Worm (Caenorhabditis elegans): ENCODE measurements around the gene abce-1.

abce-1 gene

ce11 chrIII:13153517-13153916 lies at the start of gene abce-1:
TSS of gene abce-1 (plus strand) at chrIII:13153817.
- TF ChIP-seq snpc-4 (tag; optimal IDR thresholded peaks at IDR 0.05), result no peak

ce11 chrIII:13103980-13104379 lies 49.6 kb upstream of the abce-1 start:
- no peak for TF ChIP-seq nhr-25 (tag; optimal IDR thresholded peaks at IDR 0.05)
- TF ChIP-seq lin-39 (tag; optimal IDR thresholded peaks at IDR 0.05), result no peak
- TF ChIP-seq aly-2 (tag; optimal IDR thresholded peaks at IDR 0.05), result no peak
- no peak for TF ChIP-seq nhr-129 (tag; optimal IDR thresholded peaks at IDR 0.05)
- TF ChIP-seq C34F6.9 (tag; optimal IDR thresholded peaks at IDR 0.05), result no peak
- no peak for TF ChIP-seq nhr-12 (tag; optimal IDR thresholded peaks at IDR 0.05)
- TF ChIP-seq ceh-82 (tag; optimal IDR thresholded peaks at IDR 0.05), result no peak
- TF ChIP-seq egl-27 (tag; optimal IDR thresholded peaks at IDR 0.05), result no peak
- TF ChIP-seq unc-39 (tag; optimal IDR thresholded peaks at IDR 0.05), result no peak
- TF ChIP-seq mdl-1 (tag; optimal IDR thresholded peaks at IDR 0.05), result no peak
- TF ChIP-seq elt-3 (tag; optimal IDR thresholded peaks at IDR 0.05), result no peak
- TF ChIP-seq nhr-21 (tag; optimal IDR thresholded peaks at IDR 0.05), result no peak
- no peak for TF ChIP-seq nhr-11 (tag; optimal IDR thresholded peaks at IDR 0.05)
- no peak for TF ChIP-seq lsy-2 (tag; optimal IDR thresholded peaks at IDR 0.05)
- TF ChIP-seq ztf-11 (tag; optimal IDR thresholded peaks at IDR 0.05), result no peak

- TF ChIP-seq snpc-4 (tag; optimal IDR thresholded peaks at IDR 0.05), result no peak
- no peak for TF ChIP-seq mdl-1 (tag; optimal IDR thresholded peaks at IDR 0.05)
- TF ChIP-seq lin-13 (GFP tag; optimal IDR thresholded peaks at IDR 0.05), result no peak
- no peak for TF ChIP-seq peb-1 (tag; optimal IDR thresholded peaks at IDR 0.05)
- no peak for TF ChIP-seq nhr-11 (tag; optimal IDR thresholded peaks at IDR 0.05)
Measured at ce11 chrIII:13104410-13104809, 49.2 kb upstream of the abce-1 start.

ce11 chrIII:13105497-13105896 lies 48.1 kb upstream of the abce-1 start:
- TF ChIP-seq F13H6.1 (tag; optimal IDR thresholded peaks at IDR 0.05) (no peak), Y55F3AM.14 (GFP tag; optimal IDR thresholded peaks at IDR 0.05) (no peak), ztf-1 (GFP tag; conservative IDR thresholded peaks at IDR 0.05) (no peak), ceh-16 (tag; optimal IDR thresholded peaks at IDR 0.05) (no peak), dmd-4 (tag; optimal IDR thresholded peaks at IDR 0.05) (no peak), mab-5 (tag; optimal IDR thresholded peaks at IDR 0.05) (no peak), nhr-10 (tag; optimal IDR thresholded peaks at IDR 0.05) (no peak), R02D3.7 (tag; optimal IDR thresholded peaks at IDR 0.05) (no peak), nhr-6 (tag; optimal IDR thresholded peaks at IDR 0.05) (no peak), nhr-25 (tag; optimal IDR thresholded peaks at IDR 0.05) (no peak), crh-2 (tag; optimal IDR thresholded peaks at IDR 0.05) (no peak), nhr-129 (tag; optimal IDR thresholded peaks at IDR 0.05) (no peak), mbf-1 (tag; optimal IDR thresholded peaks at IDR 0.05) (no peak), ama-1 (optimal IDR thresholded peaks at IDR 0.05) (no peak), mdl-1 (tag; optimal IDR thresholded peaks at IDR 0.05) (no peak), unc-55 (GFP tag; optimal IDR thresholded peaks at IDR 0.05) (no peak)

- peak; percentile 87 for TF ChIP-seq unc-55 (GFP tag; optimal IDR thresholded peaks at IDR 0.05)
- no peak for TF ChIP-seq aly-2 (tag; optimal IDR thresholded peaks at IDR 0.05)
- TF ChIP-seq nhr-129 (tag; optimal IDR thresholded peaks at IDR 0.05), result peak; percentile 71
- no peak for TF ChIP-seq skn-1 (tag; optimal IDR thresholded peaks at IDR 0.05)
- no peak for TF ChIP-seq nhr-21 (tag; optimal IDR thresholded peaks at IDR 0.05)
- TF ChIP-seq lsy-2 (tag; optimal IDR thresholded peaks at IDR 0.05), result peak in 1 of 2 experiments; percentile 61
- no peak for TF ChIP-seq ceh-82 (tag; optimal IDR thresholded peaks at IDR 0.05)
- TF ChIP-seq sma-3 (GFP tag; optimal IDR thresholded peaks at IDR 0.05), result no peak
- TF ChIP-seq gmeb-1 (tag; optimal IDR thresholded peaks at IDR 0.05), result peak; percentile 20
- no peak for TF ChIP-seq nhr-23 (tag; optimal IDR thresholded peaks at IDR 0.05)
- TF ChIP-seq nhr-6 (tag; optimal IDR thresholded peaks at IDR 0.05), result no peak
- no peak for TF ChIP-seq nhr-11 (tag; optimal IDR thresholded peaks at IDR 0.05)
- TF ChIP-seq zag-1 (tag; optimal IDR thresholded peaks at IDR 0.05), result no peak
- TF ChIP-seq elt-1 (tag; optimal IDR thresholded peaks at IDR 0.05), result no peak
- no peak for TF ChIP-seq egl-27 (tag; optimal IDR thresholded peaks at IDR 0.05)
- no peak for TF ChIP-seq nhr-25 (tag; optimal IDR thresholded peaks at IDR 0.05)
- no peak for TF ChIP-seq blmp-1 (tag; optimal IDR thresholded peaks at IDR 0.05; ENCODE audit: insufficient read depth)
- TF ChIP-seq ztf-4 (tag; optimal IDR thresholded peaks at IDR 0.05), result no peak
- no peak for TF ChIP-seq sma-9 (GFP tag; optimal IDR thresholded peaks at IDR 0.05)
- no peak for TF ChIP-seq sma-9 (tag; optimal IDR thresholded peaks at IDR 0.05)
- no peak for TF ChIP-seq nhr-237 (tag; optimal IDR thresholded peaks at IDR 0.05)
- TF ChIP-seq ztf-11 (tag; optimal IDR thresholded peaks at IDR 0.05), result no peak
- TF ChIP-seq crh-2 (tag; optimal IDR thresholded peaks at IDR 0.05), result peak; percentile 68
- TF ChIP-seq F13H6.1 (tag; optimal IDR thresholded peaks at IDR 0.05), result peak; percentile 42
- TF ChIP-seq ztf-1 (GFP tag; conservative IDR thresholded peaks at IDR 0.05), result no peak
- TF ChIP-seq Y55F3AM.14 (GFP tag; optimal IDR thresholded peaks at IDR 0.05), result no peak
- TF ChIP-seq C34F6.9 (tag; optimal IDR thresholded peaks at IDR 0.05), result peak; percentile 59
- TF ChIP-seq fos-1 (tag; optimal IDR thresholded peaks at IDR 0.05), result peak; percentile 62
- no peak for TF ChIP-seq nhr-77 (tag; optimal IDR thresholded peaks at IDR 0.05)
- no peak for TF ChIP-seq snpc-4 (tag; optimal IDR thresholded peaks at IDR 0.05)
- TF ChIP-seq sem-4 (tag; optimal IDR thresholded peaks at IDR 0.05), result peak; percentile 67
- TF ChIP-seq dmd-4 (tag; optimal IDR thresholded peaks at IDR 0.05), result no peak
- no peak for TF ChIP-seq R02D3.7 (tag; optimal IDR thresholded peaks at IDR 0.05)
- TF ChIP-seq lin-39 (tag; optimal IDR thresholded peaks at IDR 0.05), result no peak
- TF ChIP-seq lin-13 (GFP tag; optimal IDR thresholded peaks at IDR 0.05), result peak; percentile 47
Measured at ce11 chrIII:13105911-13106310, 47.7 kb upstream of the abce-1 start.
